Fruit fly (Drosophila melanogaster) whole organism, wandering third instar larva: ENCODE data around the gene CG14280.

Source experiments
- Abd-B ChIP-seq: fragments of >200 bp; optimal IDR thresholded peaks from 2 replicates; lab custom pipeline; 2017; ENCODE audit warnings: missing biosample characterization, missing genetic modification characterization
- CG9705 ChIP-seq: fragments of 200-800 bp; sonication (Bioruptor generic); optimal IDR thresholded peaks from 2 replicates; lab custom pipeline; 2018; ENCODE audit warnings: missing biosample characterization, mild to moderate bottlenecking, missing genetic modification characterization
- HLH106 ChIP-seq: fragments of 200-800 bp; optimal IDR thresholded peaks from 3 replicates; lab custom pipeline; 2019; ENCODE audit warnings: missing biosample characterization, mild to moderate bottlenecking, missing genetic modification characterization, moderate library complexity
- Hr83 ChIP-seq: fragments of 200-300 bp; sonication (Bioruptor generic); optimal IDR thresholded peaks from 2 replicates; lab custom pipeline; 2016; ENCODE audit warnings: missing biosample characterization, mild to moderate bottlenecking, missing genetic modification characterization, moderate library complexity; ENCODE audit not compliant: poor library complexity, severe bottlenecking
- N ChIP-seq: fragments of >200 bp; optimal IDR thresholded peaks from 2 replicates; lab custom pipeline; 2018; ENCODE audit warnings: missing biosample characterization, missing external identifiers, missing genetic modification characterization
- dl ChIP-seq, 2 experiments: fragments of 175-275, 200-275 bp in 1 of 2; fragments of 200-275 bp in 1 of 2; sonication (Bioruptor generic); optimal IDR thresholded peaks; lab custom pipeline; 2018; ENCODE audit warnings: mild to moderate bottlenecking in 2 of 2, missing biosample characterization in 2 of 2, missing genetic modification characterization in 2 of 2, moderate library complexity in 2 of 2; ENCODE audit not compliant: partially characterized antibody in 2 of 2, insufficient read depth in 1 of 2
- jim ChIP-seq: fragments of 175-275, 200-325 bp; sonication (Bioruptor generic); optimal IDR thresholded peaks from 2 replicates; lab custom pipeline; 2016; ENCODE audit warnings: missing biosample characterization, mild to moderate bottlenecking, missing genetic modification characterization

DNA sequence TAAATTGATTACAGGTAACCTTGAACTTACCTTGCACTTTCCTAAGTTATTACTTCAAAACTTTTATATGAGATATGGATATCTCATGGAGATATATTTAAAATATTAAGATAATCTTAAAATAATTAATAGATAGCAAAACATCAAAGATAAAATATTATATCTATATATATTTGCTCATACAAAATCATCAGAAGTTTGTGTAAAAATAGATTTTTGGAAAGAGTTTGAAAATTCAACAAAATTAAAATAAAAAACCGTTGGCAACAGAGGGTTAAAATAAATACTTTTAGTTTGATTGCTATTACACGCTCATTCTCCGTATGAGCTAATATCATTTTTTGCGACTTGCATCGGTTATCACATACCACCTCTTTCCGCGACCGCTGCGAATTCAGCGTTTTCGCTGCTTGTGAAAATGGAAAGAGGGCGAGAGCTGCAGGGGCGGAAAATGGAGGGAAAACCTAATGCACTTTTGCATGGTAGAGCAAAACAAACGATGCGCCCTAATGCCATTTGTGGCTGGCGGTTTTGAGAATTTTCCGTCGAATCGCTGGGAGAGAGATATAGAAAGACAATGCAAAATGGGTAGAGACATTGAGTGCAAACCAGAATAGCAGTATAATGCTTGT lies 43.9 kb upstream of the CG14280 start:
- TF ChIP-seq dl (GFP tag; optimal IDR thresholded peaks at IDR 0.05; lab: Kevin White, UChicago; ENCODE audit: insufficient read depth in 1 of 2, partially characterized antibody in 2 of 2) (no peak), Hr83 (GFP tag; lab: Kevin White, UChicago) (no peak), HLH106 (no peak), CG9705 (GFP tag; lab: Kevin White, UChicago) (no peak), Abd-B (no peak), jim (GFP tag; lab: Kevin White, UChicago) (no peak), N (GFP tag; lab: Kevin White, UChicago) (no peak)
